Worm (Caenorhabditis elegans): ENCODE measurements around the gene C49C3.4.

C49C3.4 gene

DNA sequence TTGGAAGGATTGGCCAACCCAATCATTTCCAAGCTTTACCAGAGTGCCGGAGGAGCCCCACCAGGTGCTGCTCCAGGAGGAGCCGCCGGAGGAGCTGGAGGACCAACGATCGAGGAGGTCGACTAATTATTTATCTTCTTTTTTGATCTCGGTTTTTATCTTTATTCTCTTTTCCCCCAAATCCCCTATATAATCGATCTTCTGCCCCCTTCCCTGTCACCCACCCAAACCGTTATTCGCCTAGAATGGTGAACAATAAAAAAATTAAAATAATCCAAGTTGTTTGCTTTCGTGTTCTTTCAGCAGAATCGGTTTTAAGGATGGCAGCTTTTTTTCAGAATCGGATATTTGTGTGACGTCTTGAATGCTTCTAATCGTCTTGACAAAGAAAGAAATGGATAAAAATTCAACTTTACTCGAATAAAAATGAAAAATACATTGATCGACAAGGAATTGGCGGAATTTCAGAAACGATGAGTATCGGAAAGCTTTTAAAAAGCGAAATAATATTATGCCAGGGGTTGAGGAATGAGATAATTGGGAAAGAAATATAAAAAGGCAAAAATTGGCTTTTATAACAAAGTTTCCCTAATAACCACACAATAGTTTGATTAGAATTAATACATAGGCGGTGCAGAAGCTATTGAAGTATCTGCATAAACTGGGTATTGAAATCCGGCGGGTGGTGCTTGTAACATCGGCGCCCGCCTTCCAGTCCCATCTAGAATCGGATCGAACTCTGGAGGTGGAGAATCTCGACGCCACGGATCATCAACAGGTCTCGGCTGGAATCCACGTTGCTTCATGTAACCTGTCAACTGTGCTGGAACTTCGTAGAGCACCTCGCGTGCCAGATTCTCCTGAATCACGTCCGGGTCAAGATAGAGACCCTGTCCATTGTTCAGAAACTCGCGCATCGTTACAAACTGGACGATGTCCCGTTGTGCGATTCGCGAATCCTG lies 39.3 kb upstream of the C49C3.4 start (continued):
- TF ChIP-seq unc-130 (tag; optimal IDR thresholded peaks at IDR 0.05) = no peak
- TF ChIP-seq ces-1 (GFP tag; optimal IDR thresholded peaks at IDR 0.05) = no peak
- peak; percentile 73 for TF ChIP-seq snu-23 (GFP tag; optimal IDR thresholded peaks at IDR 0.05)
- no peak for TF ChIP-seq irx-1 (tag; optimal IDR thresholded peaks at IDR 0.05)
- peak; percentile 10 for TF ChIP-seq lir-3 (tag; optimal IDR thresholded peaks at IDR 0.05; ENCODE audit: poor library complexity)
- TF ChIP-seq C16A3.4 (tag; optimal IDR thresholded peaks at IDR 0.05) = peak; percentile 17
- TF ChIP-seq efl-3 (GFP tag; optimal IDR thresholded peaks at IDR 0.05) = peak; percentile 2
- peak; percentile 40 for TF ChIP-seq lin-14 (GFP tag; optimal IDR thresholded peaks at IDR 0.05)
- no peak for TF ChIP-seq nhr-85 (tag)
- peak; percentile 13 for TF ChIP-seq snpc-4 (tag; optimal IDR thresholded peaks at IDR 0.05)
- peak; percentile 62 for TF ChIP-seq nhr-90 (tag; optimal IDR thresholded peaks at IDR 0.05; ENCODE audit: poor library complexity)
- no peak for TF ChIP-seq hpl-2 (GFP tag; optimal IDR thresholded peaks at IDR 0.05)
- no peak for TF ChIP-seq pqm-1 (tag; optimal IDR thresholded peaks at IDR 0.05)
- TF ChIP-seq zip-4 (GFP tag; optimal IDR thresholded peaks at IDR 0.05) = peak; percentile 27
- TF ChIP-seq unc-98 (GFP tag; IDR thresholded peaks at IDR 0.05) = no peak
- no peak for TF ChIP-seq sox-4 (tag; optimal IDR thresholded peaks at IDR 0.05)
- TF ChIP-seq ets-5 (GFP tag; IDR thresholded peaks at IDR 0.05) = no peak
- peak in 1 of 2 experiments; percentile 16 for TF ChIP-seq efl-1 (optimal IDR thresholded peaks at IDR 0.05)
- peak; percentile 21 to 92 for TF ChIP-seq efl-1 (GFP tag; optimal IDR thresholded peaks at IDR 0.05 in 1 of 2)
- peak in 1 of 6 experiments; percentile 44 for TF ChIP-seq elt-3 (tag; optimal IDR thresholded peaks at IDR 0.05)
- no peak for TF ChIP-seq unc-62 (GFP tag; optimal IDR thresholded peaks at IDR 0.05)
- TF ChIP-seq sptf-1 (tag; optimal IDR thresholded peaks at IDR 0.05) = no peak
- TF ChIP-seq dsc-1 (tag; optimal IDR thresholded peaks at IDR 0.05) = peak; percentile 60
- peak; percentile 65 for TF ChIP-seq fkh-8 (tag; optimal IDR thresholded peaks at IDR 0.05)
- no peak for TF ChIP-seq isw-1 (GFP tag; IDR thresholded peaks at IDR 0.05)
- no peak for TF ChIP-seq vab-15 (tag; optimal IDR thresholded peaks at IDR 0.05)
- TF ChIP-seq nhr-76 (tag; optimal IDR thresholded peaks at IDR 0.05) = no peak
- no peak for TF ChIP-seq hlh-17 (GFP tag; optimal IDR thresholded peaks at IDR 0.05; ENCODE audit: borderline replicate concordance)
- TF ChIP-seq pax-3 (tag; optimal IDR thresholded peaks at IDR 0.05) = no peak
- TF ChIP-seq ztf-11 (tag; optimal IDR thresholded peaks at IDR 0.05) = no peak
- no peak for TF ChIP-seq ceh-82 (tag; optimal IDR thresholded peaks at IDR 0.05)
- TF ChIP-seq blmp-1 (tag; optimal IDR thresholded peaks at IDR 0.05) = no peak
- TF ChIP-seq ama-1 (optimal IDR thresholded peaks at IDR 0.05) = peak; percentile 99
- TF ChIP-seq ztf-4 (tag; optimal IDR thresholded peaks at IDR 0.05) = peak; percentile 58
- TF ChIP-seq mef-2 (tag; optimal IDR thresholded peaks at IDR 0.05) = no peak
- peak; percentile 59 for TF ChIP-seq elt-2 (tag; optimal IDR thresholded peaks at IDR 0.05)
- peak; percentile 100 for TF ChIP-seq aly-2 (tag; optimal IDR thresholded peaks at IDR 0.05)
- TF ChIP-seq swsn-7 (tag; optimal IDR thresholded peaks at IDR 0.05) = peak; percentile 72
- no peak for TF ChIP-seq alr-1 (tag; optimal IDR thresholded peaks at IDR 0.05; ENCODE audit: borderline replicate concordance)
- TF ChIP-seq ceh-88 (GFP tag; IDR thresholded peaks at IDR 0.05) = peak; percentile 21; the same call in 1 of the 2 replicates
- peak; percentile 36 to 60 for TF ChIP-seq lin-35 (GFP tag; optimal IDR thresholded peaks at IDR 0.05)
- TF ChIP-seq mab-9 (GFP tag; IDR thresholded peaks at IDR 0.05) = no peak
- TF ChIP-seq lsy-2 (tag; optimal IDR thresholded peaks at IDR 0.05) = peak; percentile 68 to 75
- peak; percentile 57 for TF ChIP-seq xbp-1 (tag; optimal IDR thresholded peaks at IDR 0.05)
- TF ChIP-seq tlp-1 (tag; optimal IDR thresholded peaks at IDR 0.05) = no peak
- TF ChIP-seq nhr-84 (tag; optimal IDR thresholded peaks at IDR 0.05) = no peak
- no peak for TF ChIP-seq sup-37 (GFP tag; optimal IDR thresholded peaks at IDR 0.05)
- no peak for TF ChIP-seq egl-27 (tag; optimal IDR thresholded peaks at IDR 0.05)
- TF ChIP-seq nhr-20 (tag; optimal IDR thresholded peaks at IDR 0.05) = peak; percentile 70
- no peak for TF ChIP-seq fos-1 (tag; optimal IDR thresholded peaks at IDR 0.05)
- peak; percentile 11 for TF ChIP-seq egl-13 (tag; optimal IDR thresholded peaks at IDR 0.05)
